Fruit fly (Drosophila melanogaster) Kc167 (cell line): ENCODE measurements around the gene m-cup.

Source experiments
- Myc ChIP-seq: fragments of >200 bp; optimal IDR thresholded peaks from 2 replicates; lab custom pipeline; 2017; ENCODE audit warnings: missing external identifiers
- Sin3A ChIP-seq: fragments of >200 bp; optimal IDR thresholded peaks from 2 replicates; lab custom pipeline; 2018; ENCODE audit warnings: missing external identifiers
- h ChIP-seq: fragments of >200 bp; optimal IDR thresholded peaks from 3 replicates; lab custom pipeline; 2018; ENCODE audit warnings: missing external identifiers
- insv ChIP-seq: fragments of >200 bp; optimal IDR thresholded peaks from 3 replicates; lab custom pipeline; 2018; ENCODE audit warnings: missing external identifiers
- psq ChIP-seq: fragments of >200 bp; optimal IDR thresholded peaks from 2 replicates; lab custom pipeline; 2017; ENCODE audit warnings: missing external identifiers
- ttk ChIP-seq: sonication (Bioruptor generic); optimal IDR thresholded peaks from 2 replicates; lab custom pipeline; 2017; ENCODE audit warnings: missing external identifiers

DNA sequence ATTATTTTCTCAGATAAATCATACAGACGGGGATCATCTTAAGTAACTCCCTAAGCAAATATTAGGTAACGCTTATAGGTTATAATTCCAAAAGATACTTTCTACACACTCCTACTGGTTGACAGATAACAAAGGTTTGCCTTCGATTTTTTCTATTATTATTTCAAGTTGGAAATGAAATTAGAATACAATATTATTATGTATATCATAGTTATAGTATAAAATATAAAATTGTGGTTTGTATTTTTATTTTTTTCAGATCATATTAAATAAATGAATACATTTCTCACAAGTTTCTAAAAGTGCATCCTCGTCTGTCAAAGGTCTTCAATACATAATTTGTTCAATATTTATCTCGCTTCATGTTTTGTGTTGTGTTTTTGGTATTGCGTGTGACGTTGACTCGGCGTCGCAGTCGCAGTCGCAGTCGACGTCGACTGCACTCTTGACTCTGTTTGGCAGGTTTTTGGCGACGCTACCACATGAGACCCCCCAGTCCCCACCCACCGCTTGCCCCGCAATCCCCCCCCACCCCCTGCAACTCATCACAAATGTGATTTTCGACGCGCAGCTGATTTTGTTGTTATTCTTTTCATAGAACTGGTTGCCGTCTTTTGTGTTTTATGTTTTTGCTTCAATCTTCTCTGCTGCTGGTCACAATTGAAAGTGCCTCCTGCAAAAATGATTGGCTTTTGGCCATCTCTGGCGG, 26.3 kb downstream of the m-cup start:
- TF ChIP-seq psq (lab: Kevin White, UChicago) (no peak), Sin3A (lab: Kevin White, UChicago) (no peak), ttk (no peak), insv (lab: Kevin White, UChicago) (no peak), h (lab: Kevin White, UChicago) (no peak), Myc (no peak)
